Worm (Caenorhabditis elegans): ENCODE data around the gene Y116A8C.30.

- TF ChIP-seq lin-39 (tag; optimal IDR thresholded peaks at IDR 0.05) = no peak
- no peak for TF ChIP-seq ama-1 (optimal IDR thresholded peaks at IDR 0.05)
- no peak for TF ChIP-seq nhr-77 (tag; optimal IDR thresholded peaks at IDR 0.05)
- TF ChIP-seq elt-3 (tag; optimal IDR thresholded peaks at IDR 0.05) = no peak
- TF ChIP-seq pag-3 (tag; optimal IDR thresholded peaks at IDR 0.05; ENCODE audit: borderline replicate concordance, insufficient read depth) = no peak
- no peak for TF ChIP-seq snpc-4 (tag; optimal IDR thresholded peaks at IDR 0.05)
- no peak for TF ChIP-seq alr-1 (tag; optimal IDR thresholded peaks at IDR 0.05; ENCODE audit: borderline replicate concordance)
- no peak for TF ChIP-seq mab-9 (GFP tag; IDR thresholded peaks at IDR 0.05)
- no peak for TF ChIP-seq fos-1 (tag; optimal IDR thresholded peaks at IDR 0.05)
- TF ChIP-seq ces-1 (GFP tag; optimal IDR thresholded peaks at IDR 0.05) = no peak
- no peak for TF ChIP-seq ceh-82 (tag; optimal IDR thresholded peaks at IDR 0.05)
Observed at ce11 chrIV:17105578-17105977, 2.1 kb upstream of the Y116A8C.30 start.
